Worm (Caenorhabditis elegans) whole organism, young adult: ENCODE data around the gene F48F7.5.
A peak's percentile ranks its signal among the peaks of the same experiment; 100 is the strongest.

Experiments
- B0336.3 ChIP-seq: fragments of 200-800 bp; sonication (Bioruptor generic); IDR thresholded peaks from 2 replicates; pipeline ENCODE4 v1.3.6; 2022; ENCODE audit warnings: missing genetic modification characterization, missing compliant biosample characterization
- D2030.7 ChIP-seq: fragments of 200-800 bp; sonication (Bioruptor generic); IDR thresholded peaks from 2 replicates; pipeline ENCODE4 v1.3.6; 2022; ENCODE audit warnings: missing genetic modification reagents, missing genetic modification characterization, missing compliant biosample characterization
- F33H1.4 ChIP-seq: fragments of 200-800 bp; sonication (Bioruptor generic); IDR thresholded peaks from 2 replicates; pipeline ENCODE4 v1.3.6; 2022; ENCODE audit warnings: missing genetic modification reagents, missing genetic modification characterization, missing compliant biosample characterization
- F39B2.1 ChIP-seq: fragments of 200-800 bp; sonication (Bioruptor generic); IDR thresholded peaks from 2 replicates; pipeline ENCODE4 v1.3.6; 2022; ENCODE audit warnings: missing genetic modification reagents, missing genetic modification characterization, missing compliant biosample characterization
- Y56A3A.18 ChIP-seq: fragments of 200-800 bp; sonication (Bioruptor generic); IDR thresholded peaks from 2 replicates; pipeline ENCODE4 v1.3.6; 2022; ENCODE audit warnings: missing genetic modification reagents, missing genetic modification characterization, missing compliant biosample characterization
- Y67H2A.10 ChIP-seq: fragments of 200-800 bp; sonication (Bioruptor generic); conservative IDR thresholded peaks from 2 replicates; pipeline ENCODE4 v1.3.6; 2022; ENCODE audit warnings: missing genetic modification reagents, missing genetic modification characterization, missing compliant biosample characterization
- Y79H2A.3 ChIP-seq: fragments of 200-800 bp; sonication (Bioruptor generic); conservative IDR thresholded peaks from 2 replicates; pipeline ENCODE4 v1.3.6; 2022; ENCODE audit warnings: missing genetic modification reagents, missing genetic modification characterization, missing compliant biosample characterization
- aptf-3 ChIP-seq: fragments of 200-800 bp; sonication (Bioruptor generic); IDR thresholded peaks from 2 replicates; pipeline ENCODE4 v1.3.6; 2022; ENCODE audit warnings: missing genetic modification characterization, missing compliant biosample characterization
- atf-7 ChIP-seq: sonication (generic microtip); optimal IDR thresholded peaks from 2 replicates; lab custom pipeline; 2017; ENCODE audit warnings: mild to moderate bottlenecking, missing genetic modification characterization, missing compliant biosample characterization
- attf-3 ChIP-seq: fragments of 200-800 bp; sonication (Bioruptor generic); conservative IDR thresholded peaks from 2 replicates; pipeline ENCODE4 v1.3.6; 2022; ENCODE audit warnings: missing genetic modification reagents, missing genetic modification characterization, missing compliant biosample characterization
- attf-5 ChIP-seq: fragments of 200-800 bp; sonication (Bioruptor generic); optimal IDR thresholded peaks from 2 replicates; lab custom pipeline; 2018; ENCODE audit warnings: mild to moderate bottlenecking, missing genetic modification characterization, missing compliant biosample characterization
- bed-1 ChIP-seq: fragments of 200-800 bp; sonication (Bioruptor generic); IDR thresholded peaks from 2 replicates; pipeline ENCODE4 v1.3.6; 2022; ENCODE audit warnings: missing genetic modification reagents, missing genetic modification characterization, missing compliant biosample characterization
- ccch-3 ChIP-seq: fragments of 200-800 bp; sonication (Bioruptor generic); optimal IDR thresholded peaks from 2 replicates; lab custom pipeline; 2018; ENCODE audit warnings: mild to moderate bottlenecking, missing genetic modification characterization, missing compliant biosample characterization
- cebp-1 ChIP-seq, 2 experiments: fragments of 200-800 bp in 1 of 2; sonication (Bioruptor generic) in 1 of 2; sonication (generic microtip) in 1 of 2; IDR thresholded peaks in 1 of 2; optimal IDR thresholded peaks in 1 of 2; 2 replicates each; pipeline versions ENCODE4 v1.3.6 to Lab custom; 2017 to 2022; ENCODE audit warnings: missing compliant biosample characterization in 2 of 2, missing genetic modification characterization in 2 of 2, mild to moderate bottlenecking in 1 of 2, missing genetic modification reagents in 1 of 2, moderate library complexity in 1 of 2
- cebp-2 ChIP-seq: fragments of 200-800 bp; sonication (Bioruptor generic); IDR thresholded peaks from 2 replicates; pipeline ENCODE4 v1.3.6; 2022; ENCODE audit warnings: missing genetic modification characterization, missing compliant biosample characterization
- ceh-100 ChIP-seq: fragments of 200-800 bp; sonication (Bioruptor generic); IDR thresholded peaks from 2 replicates; pipeline ENCODE4 v1.3.6; 2022; ENCODE audit warnings: missing genetic modification reagents, missing genetic modification characterization, missing compliant biosample characterization
- chd-7 ChIP-seq: sonication (generic microtip); optimal IDR thresholded peaks from 2 replicates; lab custom pipeline; 2016; ENCODE audit warnings: mild to moderate bottlenecking, missing genetic modification characterization, moderate library complexity, missing compliant biosample characterization
- ekl-4 ChIP-seq: fragments of 200-800 bp; sonication (Bioruptor generic); IDR thresholded peaks from 2 replicates; pipeline ENCODE4 v1.3.6; 2022; ENCODE audit warnings: missing genetic modification reagents, missing genetic modification characterization, missing compliant biosample characterization
- fkh-3 ChIP-seq: sonication (generic microtip); optimal IDR thresholded peaks from 2 replicates; lab custom pipeline; 2016; ENCODE audit warnings: mild to moderate bottlenecking, missing genetic modification characterization, missing compliant biosample characterization
- him-1 ChIP-seq: sonication (generic microtip); optimal IDR thresholded peaks from 2 replicates; lab custom pipeline; 2016; ENCODE audit warnings: missing genotype, missing genetic modification reagents, missing genetic modification characterization, missing compliant biosample characterization
- hmg-20 ChIP-seq: fragments of 200-800 bp; sonication (Bioruptor generic); IDR thresholded peaks from 2 replicates; pipeline ENCODE4 v1.3.6; 2022; ENCODE audit warnings: missing genetic modification reagents, missing genetic modification characterization, missing compliant biosample characterization
- let-526 ChIP-seq: fragments of 200-800 bp; sonication (Bioruptor generic); IDR thresholded peaks from 2 replicates; pipeline ENCODE4 v1.3.6; 2022; ENCODE audit warnings: missing genetic modification reagents, missing genetic modification characterization, missing compliant biosample characterization
- let-607 ChIP-seq, 2 experiments: fragments of 200-800 bp in 1 of 2; sonication (Bioruptor generic) in 1 of 2; sonication (generic microtip) in 1 of 2; optimal IDR thresholded peaks; 2 replicates each; lab custom pipeline; 2016 to 2018; ENCODE audit warnings: mild to moderate bottlenecking in 2 of 2, missing compliant biosample characterization in 2 of 2, missing genetic modification characterization in 2 of 2, moderate library complexity in 2 of 2, missing genotype in 1 of 2
- lin-40 ChIP-seq: sonication (generic microtip); optimal IDR thresholded peaks from 2 replicates; lab custom pipeline; 2016; ENCODE audit warnings: missing genetic modification characterization, mild to moderate bottlenecking, missing compliant biosample characterization, missing genotype, missing genetic modification reagents
- lin-54 ChIP-seq: fragments of 200-800 bp; sonication (Bioruptor generic); optimal IDR thresholded peaks from 2 replicates; lab custom pipeline; 2018; ENCODE audit warnings: mild to moderate bottlenecking, missing genetic modification characterization, missing compliant biosample characterization
- lsl-1 ChIP-seq: fragments of 200-800 bp; sonication (Bioruptor generic); optimal IDR thresholded peaks from 2 replicates; lab custom pipeline; 2018; ENCODE audit warnings: mild to moderate bottlenecking, missing genetic modification characterization, moderate library complexity, missing compliant biosample characterization
- mcd-1 ChIP-seq: fragments of 200-800 bp; sonication (Bioruptor generic); IDR thresholded peaks from 2 replicates; pipeline ENCODE4 v1.3.6; 2022; ENCODE audit warnings: missing genetic modification reagents, missing genetic modification characterization, missing compliant biosample characterization
- mes-4 ChIP-seq: sonication (generic microtip); optimal IDR thresholded peaks from 2 replicates; lab custom pipeline; 2016; ENCODE audit warnings: missing genotype, missing genetic modification characterization, missing compliant biosample characterization
- nfyb-1 ChIP-seq: fragments of 200-800 bp; sonication (Bioruptor generic); IDR thresholded peaks from 2 replicates; pipeline ENCODE4 v1.3.6; 2022; ENCODE audit warnings: missing genetic modification reagents, missing genetic modification characterization, missing compliant biosample characterization
- nhr-80 ChIP-seq: sonication (generic microtip); optimal IDR thresholded peaks from 2 replicates; lab custom pipeline; 2016; ENCODE audit warnings: missing genetic modification characterization, missing compliant biosample characterization
- pbrm-1 ChIP-seq: fragments of 200-800 bp; sonication (Bioruptor generic); IDR thresholded peaks from 2 replicates; pipeline ENCODE4 v1.3.6; 2022; ENCODE audit warnings: missing genetic modification reagents, missing genetic modification characterization, missing compliant biosample characterization
- rcor-1 ChIP-seq: fragments of 200-800 bp; sonication (Bioruptor generic); IDR thresholded peaks from 2 replicates; pipeline ENCODE4 v1.3.6; 2022; ENCODE audit warnings: missing genetic modification reagents, missing genetic modification characterization, missing compliant biosample characterization
- rec-8 ChIP-seq, 2 experiments: sonication (generic microtip); optimal IDR thresholded peaks; 2 replicates each; lab custom pipeline; 2016; ENCODE audit warnings: mild to moderate bottlenecking in 2 of 2, missing genetic modification characterization in 2 of 2, missing genetic modification reagents in 2 of 2, missing genotype in 2 of 2, missing biosample characterization in 1 of 2, missing compliant biosample characterization in 1 of 2, moderate library complexity in 1 of 2
- sea-2 ChIP-seq: fragments of 200-800 bp; sonication (Bioruptor generic); IDR thresholded peaks from 2 replicates; pipeline ENCODE4 v1.3.6; 2022; ENCODE audit warnings: missing genetic modification characterization, missing compliant biosample characterization
- snpc-1.1 ChIP-seq: sonication (generic microtip); optimal IDR thresholded peaks from 2 replicates; lab custom pipeline; 2017; ENCODE audit warnings: missing genetic modification characterization, mild to moderate bottlenecking, missing compliant biosample characterization, antibody characterized with exemption, moderate library complexity, missing genotype, missing genetic modification reagents; ENCODE audit not compliant: insufficient read depth
- snpc-4 ChIP-seq, 5 experiments: fragments of 150-350 bp in 1 of 5; sonication (generic microtip) in 4 of 5; optimal IDR thresholded peaks; 2 replicates each; lab custom pipeline; 2014 to 2018; ENCODE audit warnings: missing genetic modification characterization in 5 of 5, missing biosample characterization in 3 of 5, antibody characterized with exemption in 2 of 5, mild to moderate bottlenecking in 2 of 5, missing compliant biosample characterization in 2 of 5, missing genotype in 2 of 5, moderate library complexity in 2 of 5, missing genetic modification reagents in 1 of 5
- unc-62 ChIP-seq: fragments of 150-350 bp; optimal IDR thresholded peaks from 2 replicates; lab custom pipeline; 2014; ENCODE audit warnings: missing biosample characterization, missing genetic modification reagents, missing genetic modification characterization
- zfh-2 ChIP-seq: fragments of 200-800 bp; sonication (Bioruptor generic); conservative IDR thresholded peaks from 2 replicates; pipeline ENCODE4 v1.3.6; 2022; ENCODE audit warnings: missing genetic modification reagents, missing genetic modification characterization, missing compliant biosample characterization
- zim-3 ChIP-seq: sonication (generic microtip); optimal IDR thresholded peaks from 2 replicates; lab custom pipeline; 2017; ENCODE audit warnings: mild to moderate bottlenecking, missing genetic modification characterization, moderate library complexity, missing compliant biosample characterization
- ztf-28 ChIP-seq: fragments of 200-800 bp; sonication (Bioruptor generic); IDR thresholded peaks from 2 replicates; pipeline ENCODE4 v1.3.6; 2022; ENCODE audit warnings: missing genetic modification reagents, missing genetic modification characterization, missing compliant biosample characterization
- ztf-6 ChIP-seq: fragments of 200-800 bp; sonication (Bioruptor generic); IDR thresholded peaks from 2 replicates; pipeline ENCODE4 v1.3.6; 2022; ENCODE audit warnings: missing genetic modification reagents, missing genetic modification characterization, missing compliant biosample characterization

Gene F48F7.5

DNA sequence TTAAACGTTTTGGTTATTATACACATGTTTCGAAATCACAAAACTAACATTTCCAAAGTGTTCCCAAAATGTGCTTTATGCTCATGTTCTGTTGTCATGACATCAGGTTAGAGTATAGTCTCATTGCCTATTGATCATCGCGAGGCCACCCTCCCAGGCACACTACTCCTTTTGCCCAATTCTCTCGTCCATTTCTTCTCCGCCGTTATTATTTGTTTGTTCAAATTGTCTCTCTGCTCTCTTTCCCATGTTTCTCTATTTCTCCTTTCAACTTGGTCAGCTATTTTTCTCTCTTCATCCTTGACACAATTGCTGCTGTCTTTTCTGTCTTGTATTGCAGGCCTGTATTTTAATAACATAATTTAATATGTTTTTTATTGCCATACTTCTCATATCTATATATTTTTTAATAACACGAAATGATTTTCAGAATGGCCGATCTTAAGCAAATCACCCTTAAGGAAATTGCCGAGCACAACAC lies 26.1 kb downstream of the F48F7.5 start, which contains the start of gene cytb-5.1:
cytb-5.1 (plus strand) TSS at position 431 of the 481 bp plus-strand sequence.
- no peak for TF ChIP-seq him-1 (tag; lab: Kevin White, UChicago)
- TF ChIP-seq nfyb-1, result 0 out of 2 replicates have a peak, but pooled peaks have one; percentile 52
- TF ChIP-seq lin-40 (tag; lab: Kevin White, UChicago), result peak; percentile 10
- peak; percentile 63 for TF ChIP-seq nhr-80 (tag; lab: Kevin White, UChicago)
- TF ChIP-seq mes-4 (tag; lab: Kevin White, UChicago), result no peak
- TF ChIP-seq lin-54 (GFP tag; lab: Kevin White, UChicago), result peak; percentile 14
- TF ChIP-seq D2030.7 (GFP tag; lab: Robert Waterston, UW), result no peak
- no peak for TF ChIP-seq ztf-6
- TF ChIP-seq snpc-4 (GFP tag; optimal IDR thresholded peaks at IDR 0.05; lab: Kevin White, UChicago), result no peak
- peak in 1 of 4 experiments; percentile 16 for TF ChIP-seq snpc-4 (tag; optimal IDR thresholded peaks at IDR 0.05; lab: Kevin White, UChicago)
- 0 out of 2 replicates have a peak, but pooled peaks have one; percentile 18 for TF ChIP-seq pbrm-1 (GFP tag; lab: Robert Waterston, UW)
- TF ChIP-seq cebp-1 (GFP tag; IDR thresholded peaks at IDR 0.05; lab: Robert Waterston, UW), result peak; percentile 20; the same call in 1 of the 2 replicates
- peak; percentile 74 for TF ChIP-seq cebp-1 (tag; optimal IDR thresholded peaks at IDR 0.05; lab: Kevin White, UChicago)
- 0 out of 2 replicates have a peak, but pooled peaks have one; percentile 33 for TF ChIP-seq mcd-1 (GFP tag; lab: Robert Waterston, UW)
- TF ChIP-seq attf-5, result peak; percentile 10
- TF ChIP-seq zfh-2, result no peak

DNA sequence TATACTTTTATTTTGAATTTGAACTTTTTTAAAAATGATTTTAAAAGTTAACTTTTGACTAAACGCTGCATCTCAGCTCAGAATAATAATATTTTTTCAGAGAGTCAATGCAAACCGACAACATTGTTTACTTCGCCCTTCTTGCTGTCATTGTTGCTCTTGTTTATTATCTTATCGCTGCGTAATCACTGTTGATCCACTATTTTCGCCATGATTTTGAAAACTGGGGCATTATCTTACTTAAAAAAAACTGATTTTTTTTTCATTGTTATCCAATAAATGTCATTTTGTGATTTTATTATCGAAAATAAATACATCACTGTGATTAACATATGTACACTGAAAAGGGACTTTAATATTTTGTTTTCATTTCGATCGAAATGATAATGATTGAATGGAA lies 27.3 kb downstream of the F48F7.5 start:
- TF ChIP-seq atf-7 (no peak), let-607 (tag; optimal IDR thresholded peaks at IDR 0.05; lab: Kevin White, UChicago) (no peak), Y56A3A.18 (GFP tag; lab: Robert Waterston, UW) (no peak)

DNA sequence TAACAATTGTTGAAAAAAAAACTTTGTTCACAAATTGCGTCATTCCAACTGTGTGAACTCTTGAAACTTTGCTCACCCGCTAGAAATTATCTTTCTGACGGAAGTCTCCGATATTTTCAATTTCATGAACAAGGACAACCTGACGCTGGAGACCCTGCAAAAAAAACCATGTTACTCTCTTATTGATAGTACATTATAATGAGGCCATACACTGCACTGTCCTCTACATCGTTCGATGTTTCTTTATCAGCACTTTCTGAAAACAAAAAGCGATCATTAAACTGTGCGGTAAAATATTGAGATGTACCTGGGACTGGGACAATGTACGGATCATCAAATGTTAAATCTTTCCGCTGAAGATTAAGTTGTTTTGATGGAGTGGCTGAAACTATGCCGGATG lies 28.1 kb downstream of the F48F7.5 start:
- TF ChIP-seq cebp-2 (GFP tag; lab: Robert Waterston, UW) (no peak), B0336.3 (GFP tag; lab: Robert Waterston, UW) (peak; percentile 31; the same call in 1 of the 2 replicates), nhr-80 (tag; lab: Kevin White, UChicago) (peak; percentile 85), atf-7 (peak; percentile 27)
- TF ChIP-seq, all 124 proteins: peak for 3

DNA sequence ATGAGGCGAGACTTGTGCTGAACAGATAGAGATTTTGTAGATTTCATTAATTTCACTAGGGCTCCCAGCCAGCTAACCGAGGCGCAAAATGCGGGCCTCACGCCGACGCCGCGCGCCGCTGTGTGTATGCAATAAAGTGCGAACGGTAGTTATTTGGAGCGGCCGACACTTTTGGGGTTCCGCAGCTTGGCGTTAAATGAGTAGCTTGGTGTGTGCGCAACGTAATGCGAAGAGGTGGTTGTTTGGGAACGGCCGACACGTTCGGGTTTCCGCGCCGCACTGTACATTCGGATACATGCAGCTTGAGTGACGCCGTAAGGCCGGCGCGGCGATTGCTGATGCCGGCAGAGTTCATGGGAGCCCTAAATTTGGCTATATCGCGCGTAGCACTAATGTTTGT lies 32.7 kb downstream of the F48F7.5 start:
- TF ChIP-seq him-1 (tag; lab: Kevin White, UChicago) (no peak), snpc-4 (GFP tag; optimal IDR thresholded peaks at IDR 0.05; lab: Kevin White, UChicago) (no peak), snpc-4 (tag; optimal IDR thresholded peaks at IDR 0.05; lab: Kevin White, UChicago) (peak in 2 of 4 experiments; percentile 67 to 86), lsl-1 (GFP tag; lab: Kevin White, UChicago) (no peak), hmg-20 (no peak), chd-7 (no peak), zim-3 (tag; lab: Kevin White, UChicago) (no peak), bed-1 (GFP tag; lab: Robert Waterston, UW) (no peak), aptf-3 (GFP tag; lab: Robert Waterston, UW) (no peak), sea-2 (no peak), ztf-28 (GFP tag; lab: Robert Waterston, UW) (no peak), let-526 (no peak), Y67H2A.10 (GFP tag; lab: Robert Waterston, UW) (no peak), fkh-3 (tag; lab: Kevin White, UChicago) (no peak), F33H1.4 (GFP tag; lab: Robert Waterston, UW) (0 out of 2 replicates have a peak, but pooled peaks have one; percentile 8), ceh-100 (no peak), rcor-1 (GFP tag; lab: Robert Waterston, UW) (no peak), ccch-3 (GFP tag; lab: Kevin White, UChicago) (no peak), D2030.7 (GFP tag; lab: Robert Waterston, UW) (no peak), attf-3 (GFP tag; lab: Robert Waterston, UW) (no peak), unc-62 (GFP tag; lab: Kevin White, UChicago) (no peak), Y79H2A.3 (GFP tag; lab: Robert Waterston, UW) (no peak), ekl-4 (GFP tag; lab: Robert Waterston, UW) (no peak), F39B2.1 (no peak), rec-8 (tag; optimal IDR thresholded peaks at IDR 0.05; lab: Kevin White, UChicago) (no peak), zfh-2 (peak; percentile 68), snpc-1.1 (tag; lab: Kevin White, UChicago) (peak; percentile 11)
